Worm (Caenorhabditis elegans): ENCODE measurements around the gene egl-1.

Gene egl-1

DNA sequence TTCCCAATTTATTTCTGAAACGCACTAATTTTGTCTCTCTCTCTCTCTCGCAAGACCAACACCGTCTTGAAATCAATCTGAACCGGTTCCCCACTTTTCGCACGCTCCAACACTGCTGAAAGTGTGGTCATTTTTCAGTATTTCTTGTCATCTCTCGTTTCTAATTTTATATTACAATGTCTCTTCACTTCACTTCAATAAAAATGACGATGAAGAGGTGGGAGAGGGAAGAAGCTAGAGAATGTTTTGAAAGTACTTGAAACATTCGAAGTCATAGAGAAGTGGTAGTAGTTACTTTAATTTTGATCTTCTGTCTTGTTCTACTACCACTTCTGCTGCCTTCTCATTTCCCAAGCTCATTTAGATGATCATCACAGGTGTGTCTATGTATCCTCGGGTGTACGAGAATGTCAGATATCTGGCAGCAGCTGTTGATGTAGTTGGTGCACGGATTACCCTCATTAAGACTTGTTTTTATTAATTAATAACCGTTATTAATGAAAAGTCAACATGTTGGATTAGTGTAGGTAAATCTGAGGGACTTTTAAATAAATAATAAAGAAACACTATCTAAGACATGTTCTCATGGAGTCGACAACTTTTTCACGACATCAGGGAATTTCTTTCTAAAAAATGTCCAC, 6.1 kb upstream of the egl-1 start:
- no peak for TF ChIP-seq tbx-7 (tag; optimal IDR thresholded peaks at IDR 0.05)
- TF ChIP-seq Y22D7AL.16 (tag; optimal IDR thresholded peaks at IDR 0.05): no peak
- no peak for TF ChIP-seq pqm-1 (tag; optimal IDR thresholded peaks at IDR 0.05)
- no peak for TF ChIP-seq ceh-14 (tag; optimal IDR thresholded peaks at IDR 0.05)
- TF ChIP-seq elt-4 (tag; optimal IDR thresholded peaks at IDR 0.05): no peak
- no peak for TF ChIP-seq pax-1 (tag; optimal IDR thresholded peaks at IDR 0.05)
- TF ChIP-seq ztf-16 (tag; optimal IDR thresholded peaks at IDR 0.05): no peak

DNA sequence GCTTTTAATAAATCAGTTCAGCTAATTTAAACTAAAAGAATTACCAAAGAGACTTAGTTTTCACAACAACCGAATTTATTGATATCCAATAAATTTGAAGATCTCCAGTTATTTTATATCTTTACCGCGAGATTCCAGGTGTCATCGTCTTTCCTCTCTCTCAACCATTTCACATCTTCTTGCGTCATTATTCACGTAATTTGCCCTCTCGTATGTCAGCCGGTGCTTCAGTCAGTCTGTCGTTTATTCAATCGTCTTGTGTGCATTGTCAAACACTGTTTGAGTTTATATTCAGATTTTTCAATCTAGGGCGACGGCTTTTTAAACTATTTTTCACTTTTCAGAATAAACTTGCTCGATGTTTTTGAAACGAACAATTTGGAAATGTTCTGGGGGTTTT, 5.2 kb upstream of the egl-1 start:
- no peak for TF ChIP-seq nhr-11 (tag; optimal IDR thresholded peaks at IDR 0.05)
- TF ChIP-seq odd-2 (tag; optimal IDR thresholded peaks at IDR 0.05): no peak
- TF ChIP-seq ceh-18 (tag; optimal IDR thresholded peaks at IDR 0.05): no peak
- TF ChIP-seq pros-1 (tag; optimal IDR thresholded peaks at IDR 0.05): no peak
- TF ChIP-seq ahr-1 (tag; optimal IDR thresholded peaks at IDR 0.05): no peak
- no peak for TF ChIP-seq K02D7.2 (tag; optimal IDR thresholded peaks at IDR 0.05)
- TF ChIP-seq ceh-19 (GFP tag; optimal IDR thresholded peaks at IDR 0.05): no peak
- no peak for TF ChIP-seq unc-42 (tag; optimal IDR thresholded peaks at IDR 0.05)
- TF ChIP-seq F13H6.1 (tag; optimal IDR thresholded peaks at IDR 0.05): no peak
- no peak for TF ChIP-seq fkh-10 (GFP tag; optimal IDR thresholded peaks at IDR 0.05)
- no peak for TF ChIP-seq ceh-9 (tag; optimal IDR thresholded peaks at IDR 0.05)
- TF ChIP-seq ttx-3 (tag; optimal IDR thresholded peaks at IDR 0.05): no peak
- TF ChIP-seq tbx-2 (tag; optimal IDR thresholded peaks at IDR 0.05): no peak

DNA sequence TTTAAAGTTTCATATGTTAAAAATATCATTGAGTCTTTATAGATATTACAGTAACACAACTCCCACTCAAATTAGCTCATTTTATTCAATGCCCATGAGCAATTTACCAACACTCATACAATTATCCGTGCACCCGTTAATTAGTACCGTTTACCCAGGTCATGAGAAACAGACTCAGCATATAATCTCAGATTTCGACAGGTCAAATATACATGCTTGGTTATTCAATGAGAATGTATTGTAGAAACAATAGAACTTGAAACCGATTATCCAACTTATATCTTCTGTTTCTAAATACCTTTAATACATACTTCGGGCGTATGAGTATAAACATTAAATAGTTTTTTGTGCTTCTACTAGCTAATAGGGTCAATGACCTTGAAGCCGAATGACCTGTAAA, 4.0 kb upstream of the egl-1 start:
- TF ChIP-seq T23F11.4 (GFP tag; optimal IDR thresholded peaks at IDR 0.05) (no peak), hlh-15 (tag; optimal IDR thresholded peaks at IDR 0.05) (no peak), hlh-8 (tag; optimal IDR thresholded peaks at IDR 0.05) (no peak), madf-2 (tag; optimal IDR thresholded peaks at IDR 0.05) (no peak), ref-2 (tag; optimal IDR thresholded peaks at IDR 0.05) (no peak), nhr-232 (tag; optimal IDR thresholded peaks at IDR 0.05) (no peak), pros-1 (tag; optimal IDR thresholded peaks at IDR 0.05) (no peak)

DNA sequence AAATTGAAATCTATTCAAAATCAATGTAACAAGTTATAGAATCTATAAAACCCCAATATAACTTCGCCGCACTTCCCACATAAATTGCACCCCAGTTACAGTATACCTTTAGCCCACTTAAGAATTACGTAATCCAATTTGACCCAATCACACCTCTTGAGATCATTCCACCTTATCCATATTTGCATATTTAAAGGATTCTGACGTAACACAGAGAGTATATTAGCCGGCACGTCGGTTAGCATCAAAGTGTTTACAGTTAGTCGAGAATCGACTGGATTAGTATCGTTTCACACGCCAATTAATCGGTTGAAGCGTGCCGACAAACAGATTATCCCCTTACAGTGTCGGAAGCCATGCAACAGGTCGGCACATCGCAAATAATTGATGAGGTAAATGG, 1.4 kb upstream of the egl-1 start:
- TF ChIP-seq hlh-8 (tag; optimal IDR thresholded peaks at IDR 0.05) (no peak), lin-11 (tag; optimal IDR thresholded peaks at IDR 0.05) (no peak), F13H6.1 (tag; optimal IDR thresholded peaks at IDR 0.05) (no peak), fkh-6 (tag; optimal IDR thresholded peaks at IDR 0.05) (no peak), unc-55 (GFP tag; optimal IDR thresholded peaks at IDR 0.05) (no peak), ceh-34 (tag; optimal IDR thresholded peaks at IDR 0.05) (no peak), ttx-3 (tag; optimal IDR thresholded peaks at IDR 0.05) (no peak), zip-5 (tag; optimal IDR thresholded peaks at IDR 0.05) (no peak), npax-4 (tag; optimal IDR thresholded peaks at IDR 0.05) (no peak), pax-1 (tag; optimal IDR thresholded peaks at IDR 0.05) (no peak), K09A11.1 (tag; optimal IDR thresholded peaks at IDR 0.05; ENCODE audit: insufficient read depth) (no peak), pros-1 (tag; optimal IDR thresholded peaks at IDR 0.05) (no peak), Y22D7AL.16 (tag; optimal IDR thresholded peaks at IDR 0.05) (no peak), ceh-22 (tag; optimal IDR thresholded peaks at IDR 0.05) (no peak), rnt-1 (tag; optimal IDR thresholded peaks at IDR 0.05) (no peak), ceh-14 (tag; optimal IDR thresholded peaks at IDR 0.05) (no peak), pag-3 (tag; optimal IDR thresholded peaks at IDR 0.05; ENCODE audit: borderline replicate concordance) (no peak), odd-2 (tag; optimal IDR thresholded peaks at IDR 0.05) (no peak), sox-4 (tag; optimal IDR thresholded peaks at IDR 0.05) (no peak)

Measured in whole organism, late embryonic.